Worm (Caenorhabditis elegans) whole organism, late embryonic: ENCODE data around the gene Y50E8A.11.
A peak's percentile ranks its signal among the peaks of the same experiment; 100 is the strongest.
"Not testable (repeated sequence)": the region's sequence is repeated elsewhere in the genome, so short reads cannot be mapped to it uniquely, and the experiment has no call there.

ENCODE experiments used
- C08G9.2 ChIP-seq: sonication (generic microtip); optimal IDR thresholded peaks from 2 replicates; lab custom pipeline; 2016; ENCODE audit warnings: mild to moderate bottlenecking, missing genetic modification characterization, moderate library complexity, missing compliant biosample characterization
- K09A11.1 ChIP-seq: sonication (generic microtip); optimal IDR thresholded peaks from 2 replicates; lab custom pipeline; 2017; ENCODE audit warnings: antibody characterized with exemption, mild to moderate bottlenecking, missing genetic modification characterization, missing compliant biosample characterization; ENCODE audit not compliant: insufficient read depth
- T23F11.4 ChIP-seq: fragments of 200-800 bp; sonication (Bioruptor generic); optimal IDR thresholded peaks from 2 replicates; lab custom pipeline; 2018; ENCODE audit warnings: mild to moderate bottlenecking, missing genetic modification characterization, missing compliant biosample characterization
- ama-1 ChIP-seq: fragments of 150-350 bp; optimal IDR thresholded peaks from 2 replicates; lab custom pipeline; 2014
- ceh-18 ChIP-seq: sonication (generic microtip); optimal IDR thresholded peaks from 2 replicates; lab custom pipeline; 2016; ENCODE audit warnings: missing genetic modification characterization, missing compliant biosample characterization
- ceh-2 ChIP-seq: sonication (generic microtip); optimal IDR thresholded peaks from 2 replicates; lab custom pipeline; 2016; ENCODE audit warnings: missing genotype, missing genetic modification characterization, missing compliant biosample characterization
- ceh-24 ChIP-seq: sonication (generic microtip); optimal IDR thresholded peaks from 2 replicates; lab custom pipeline; 2016; ENCODE audit warnings: mild to moderate bottlenecking, missing genetic modification characterization, missing compliant biosample characterization
- ceh-30 ChIP-seq: fragments of 150-350 bp; optimal IDR thresholded peaks from 2 replicates; lab custom pipeline; 2014; ENCODE audit warnings: missing biosample characterization, missing genetic modification characterization
- ceh-48 ChIP-seq: sonication (generic microtip); optimal IDR thresholded peaks from 2 replicates; lab custom pipeline; 2016; ENCODE audit warnings: missing genetic modification characterization, inconsistent platforms, missing compliant biosample characterization
- ceh-6 ChIP-seq: fragments of 200-800 bp; sonication (Bioruptor generic); optimal IDR thresholded peaks from 2 replicates; lab custom pipeline; 2018; ENCODE audit warnings: mild to moderate bottlenecking, missing genetic modification characterization, missing compliant biosample characterization
- ets-4 ChIP-seq: sonication (generic microtip); optimal IDR thresholded peaks from 2 replicates; lab custom pipeline; 2016; ENCODE audit warnings: missing genetic modification characterization, missing compliant biosample characterization
- fax-1 ChIP-seq: sonication (generic microtip); optimal IDR thresholded peaks from 2 replicates; lab custom pipeline; 2016; ENCODE audit warnings: missing genotype, missing genetic modification characterization, missing compliant biosample characterization
- fkh-10 ChIP-seq: fragments of 150-350 bp; optimal IDR thresholded peaks from 2 replicates; lab custom pipeline; 2014; ENCODE audit warnings: missing biosample characterization, missing genetic modification reagents, missing genetic modification characterization
- fkh-6 ChIP-seq: sonication (generic microtip); optimal IDR thresholded peaks from 2 replicates; lab custom pipeline; 2016; ENCODE audit warnings: missing genetic modification characterization, missing compliant biosample characterization
- hlh-13 ChIP-seq: fragments of 200-800 bp; sonication (Bioruptor generic); optimal IDR thresholded peaks from 2 replicates; lab custom pipeline; 2018; ENCODE audit warnings: mild to moderate bottlenecking, missing genetic modification characterization, missing compliant biosample characterization
- hlh-15 ChIP-seq: sonication (generic microtip); optimal IDR thresholded peaks from 2 replicates; lab custom pipeline; 2016; ENCODE audit warnings: missing genetic modification characterization, missing compliant biosample characterization
- hlh-8 ChIP-seq: sonication (generic microtip); optimal IDR thresholded peaks from 2 replicates; lab custom pipeline; 2016; ENCODE audit warnings: missing genotype, missing genetic modification characterization, missing compliant biosample characterization
- lim-6 ChIP-seq: sonication (generic microtip); optimal IDR thresholded peaks from 2 replicates; lab custom pipeline; 2016; ENCODE audit warnings: missing genetic modification characterization, missing compliant biosample characterization
- lin-11 ChIP-seq: fragments of 200-800 bp; sonication (Bioruptor generic); optimal IDR thresholded peaks from 2 replicates; lab custom pipeline; 2018; ENCODE audit warnings: mild to moderate bottlenecking, missing genetic modification characterization, missing compliant biosample characterization
- mec-3 ChIP-seq: sonication (generic microtip); optimal IDR thresholded peaks from 2 replicates; lab custom pipeline; 2016; ENCODE audit warnings: borderline replicate concordance, missing genetic modification characterization, missing compliant biosample characterization
- nfya-1 ChIP-seq: sonication (generic microtip); optimal IDR thresholded peaks from 2 replicates; lab custom pipeline; 2017; ENCODE audit warnings: missing genetic modification characterization, mild to moderate bottlenecking, missing compliant biosample characterization, antibody characterized with exemption, moderate library complexity
- nhr-11 ChIP-seq: fragments of 150-350 bp; optimal IDR thresholded peaks from 2 replicates; lab custom pipeline; 2014; ENCODE audit warnings: missing biosample characterization, missing genetic modification characterization
- nhr-232 ChIP-seq: sonication (generic microtip); optimal IDR thresholded peaks from 2 replicates; lab custom pipeline; 2016; ENCODE audit warnings: missing genetic modification characterization, missing compliant biosample characterization
- npax-4 ChIP-seq: sonication (generic microtip); optimal IDR thresholded peaks from 2 replicates; lab custom pipeline; 2016; ENCODE audit warnings: missing genetic modification characterization, missing compliant biosample characterization
- pag-3 ChIP-seq: sonication (generic microtip); optimal IDR thresholded peaks from 2 replicates; lab custom pipeline; 2016; ENCODE audit warnings: missing compliant biosample characterization, missing genetic modification characterization, borderline replicate concordance
- pros-1 ChIP-seq: fragments of 150-350 bp; optimal IDR thresholded peaks from 2 replicates; lab custom pipeline; 2014; ENCODE audit warnings: missing biosample characterization, missing genetic modification reagents, missing genetic modification characterization
- ref-2 ChIP-seq: sonication (generic microtip); optimal IDR thresholded peaks from 2 replicates; lab custom pipeline; 2016; ENCODE audit warnings: missing genetic modification characterization, missing compliant biosample characterization
- sox-4 ChIP-seq: sonication (generic microtip); optimal IDR thresholded peaks from 2 replicates; lab custom pipeline; 2017; ENCODE audit warnings: mild to moderate bottlenecking, missing genetic modification characterization, inconsistent platforms, missing compliant biosample characterization
- syd-9 ChIP-seq: sonication (generic microtip); optimal IDR thresholded peaks from 2 replicates; lab custom pipeline; 2016; ENCODE audit warnings: mild to moderate bottlenecking, missing genetic modification characterization, moderate library complexity, missing compliant biosample characterization
- tbx-2 ChIP-seq: sonication (generic microtip); optimal IDR thresholded peaks from 2 replicates; lab custom pipeline; 2016; ENCODE audit warnings: missing genetic modification characterization, missing compliant biosample characterization
- unc-3 ChIP-seq, 2 experiments: fragments of 200-800 bp in 1 of 2; sonication (Bioruptor generic) in 1 of 2; sonication (generic microtip) in 1 of 2; conservative IDR thresholded peaks in 1 of 2; optimal IDR thresholded peaks in 1 of 2; 2 replicates each; pipeline versions ENCODE4 v1.3.6 to Lab custom; 2016 to 2022; ENCODE audit warnings: missing compliant biosample characterization in 2 of 2, missing genetic modification characterization in 2 of 2, missing genetic modification reagents in 1 of 2
- unc-55 ChIP-seq: sonication (generic microtip); optimal IDR thresholded peaks from 2 replicates; lab custom pipeline; 2017; ENCODE audit warnings: missing biosample characterization, missing genetic modification reagents, missing genetic modification characterization
- unc-86 ChIP-seq: sonication (generic microtip); optimal IDR thresholded peaks from 2 replicates; lab custom pipeline; 2016; ENCODE audit warnings: missing genetic modification characterization, missing compliant biosample characterization
- ztf-16 ChIP-seq: sonication (generic microtip); optimal IDR thresholded peaks from 2 replicates; lab custom pipeline; 2017; ENCODE audit warnings: missing genetic modification characterization, missing compliant biosample characterization

The Y50E8A.11 gene

ce11 chrV:14806204-14806737 is 25.0 kb downstream of the Y50E8A.11 start (continued):
- no peak for TF ChIP-seq syd-9
- no peak for TF ChIP-seq hlh-15
- TF ChIP-seq ceh-6 (GFP tag; lab: Kevin White, UChicago): no peak

DNA sequence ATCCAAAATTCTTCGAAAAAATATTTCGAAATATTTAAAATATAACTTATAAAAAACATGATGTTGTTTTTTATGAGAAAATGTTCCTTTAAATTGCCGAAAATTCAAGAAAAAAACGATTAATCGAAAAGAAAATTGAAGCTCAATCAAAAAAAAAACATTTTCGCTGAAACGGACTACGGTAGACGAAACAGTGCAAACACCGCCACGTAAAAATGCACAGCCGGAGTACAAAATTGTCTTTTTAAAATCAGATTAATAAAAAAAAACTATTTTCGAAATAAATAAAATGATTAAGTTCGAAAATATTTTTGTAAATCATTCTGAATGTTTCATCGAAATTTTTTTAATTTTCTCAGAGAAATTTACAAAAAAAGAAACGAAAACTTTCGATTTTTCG is 32.3 kb downstream of the Y50E8A.11 start:
- TF ChIP-seq nhr-11 (tag; lab: Kevin White, UChicago): no peak
- no peak for TF ChIP-seq unc-86 (tag; lab: Kevin White, UChicago)

ce11 chrV:14815500-14815899 is 34.3 kb downstream of the Y50E8A.11 start, which contains the start of gene rin-1:
rin-1 (minus strand) TSS chrV:14815600.
- TF ChIP-seq pag-3 (tag; lab: Kevin White, UChicago) (no peak), mec-3 (tag; lab: Kevin White, UChicago) (no peak)

ce11 chrV:14820314-14820713 is 39.1 kb downstream of the Y50E8A.11 start:
- TF ChIP-seq unc-55 (GFP tag; lab: Kevin White, UChicago) (peak; percentile 24), ceh-18 (peak; percentile 29), T23F11.4 (GFP tag; lab: Kevin White, UChicago) (no peak)

DNA sequence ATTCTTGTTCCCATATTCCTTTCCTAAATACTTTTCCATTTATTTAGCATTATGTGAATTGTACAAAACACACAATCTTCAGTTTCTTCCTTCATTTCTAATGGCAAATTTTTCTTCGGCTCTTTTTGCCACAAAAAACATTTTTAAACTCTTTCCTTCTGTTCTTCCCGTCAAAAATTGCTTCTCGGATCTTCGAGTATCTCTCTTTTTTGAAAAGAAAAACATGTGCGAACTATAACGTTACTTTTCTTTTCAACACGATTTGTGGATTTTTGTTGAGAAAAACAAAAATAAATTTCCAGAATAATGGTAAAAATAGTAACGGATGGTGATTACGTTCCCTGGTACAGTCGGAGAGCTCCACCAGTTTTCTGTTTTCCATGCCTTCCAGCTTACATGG is 40.3 kb downstream of the Y50E8A.11 start, which contains the start of gene W06A7.2:
TSS of gene W06A7.2 (plus strand) at position 301 of the 400 bp plus-strand sequence.
- TF ChIP-seq K09A11.1: no peak
- no peak for TF ChIP-seq syd-9
- TF ChIP-seq nfya-1: no peak
- no peak for TF ChIP-seq unc-86 (tag; lab: Kevin White, UChicago)
- no peak for TF ChIP-seq C08G9.2 (tag; lab: Kevin White, UChicago)

- no peak for TF ChIP-seq npax-4 (tag; lab: Kevin White, UChicago)
- TF ChIP-seq lin-11 (tag; lab: Kevin White, UChicago): no peak
- no peak for TF ChIP-seq ceh-24 (tag; lab: Kevin White, UChicago)
- no peak for TF ChIP-seq nhr-11 (tag; lab: Kevin White, UChicago)
- TF ChIP-seq pros-1 (tag; lab: Kevin White, UChicago): no peak
- TF ChIP-seq ceh-2 (tag; lab: Kevin White, UChicago): no peak
- no peak for TF ChIP-seq ama-1 (lab: Kevin White, UChicago)
- TF ChIP-seq fax-1: no peak
- no peak for TF ChIP-seq nfya-1
- no peak for TF ChIP-seq lim-6 (tag; lab: Kevin White, UChicago)
- TF ChIP-seq nhr-232: no peak
Observed at ce11 chrV:14824124-14824523, 42.9 kb downstream of the Y50E8A.11 start, which contains the start of gene W06A7.4. W06A7.4 (plus strand) TSS chrV:14824424.

ce11 chrV:14826952-14827351 is 45.7 kb downstream of the Y50E8A.11 start, which contains the start of gene nspa-8:
nspa-8 (minus strand) TSS chrV:14827052.
- not testable (repeated sequence) for TF ChIP-seq hlh-8 (tag; lab: Kevin White, UChicago); ceh-18; ets-4 (tag; lab: Kevin White, UChicago)

DNA sequence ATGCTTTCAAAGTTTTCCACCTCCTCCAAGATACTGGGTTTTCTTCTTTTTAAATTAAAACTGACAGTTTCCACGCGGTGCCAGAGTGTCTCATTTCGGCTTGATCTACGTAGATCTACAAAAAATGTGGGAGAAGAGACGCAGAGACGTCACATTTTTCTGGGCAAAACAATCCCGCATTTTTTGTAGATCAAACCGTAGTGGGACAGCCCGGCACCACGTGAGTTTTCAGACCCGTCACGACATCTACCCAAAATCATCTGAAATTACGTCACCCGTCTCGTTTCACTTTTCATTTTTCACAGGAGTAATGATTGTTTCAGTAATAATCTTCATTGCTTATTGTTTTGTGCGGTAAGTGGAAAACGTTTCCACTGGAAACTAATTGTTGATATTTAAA is 47.2 kb downstream of the Y50E8A.11 start:
- TF ChIP-seq ztf-16 (tag; lab: Kevin White, UChicago): no peak
- no peak for TF ChIP-seq sox-4 (tag; lab: Kevin White, UChicago)
- TF ChIP-seq lin-11 (tag; lab: Kevin White, UChicago): no peak
- no peak for TF ChIP-seq pag-3 (tag; lab: Kevin White, UChicago)
- no peak for TF ChIP-seq hlh-13 (GFP tag; lab: Kevin White, UChicago)
- TF ChIP-seq ceh-30 (tag; lab: Kevin White, UChicago): no peak
- TF ChIP-seq ceh-48 (tag; lab: Kevin White, UChicago): no peak
- TF ChIP-seq npax-4 (tag; lab: Kevin White, UChicago): no peak
- TF ChIP-seq syd-9: no peak
- no peak for TF ChIP-seq fkh-10 (GFP tag; lab: Kevin White, UChicago)
- no peak for TF ChIP-seq C08G9.2 (tag; lab: Kevin White, UChicago)
- TF ChIP-seq fkh-6: no peak
- no peak for TF ChIP-seq tbx-2 (tag; lab: Kevin White, UChicago)
- TF ChIP-seq unc-3 (GFP tag; conservative IDR thresholded peaks at IDR 0.05; lab: Robert Waterston, UW): no peak
- TF ChIP-seq unc-3 (tag; optimal IDR thresholded peaks at IDR 0.05; lab: Kevin White, UChicago): no peak
- TF ChIP-seq ref-2 (tag; lab: Kevin White, UChicago): no peak
- TF ChIP-seq mec-3 (tag; lab: Kevin White, UChicago): no peak
- TF ChIP-seq, all 69 proteins: peak for 0
